Fruit fly (Drosophila melanogaster) ovary, adult (tissue): ENCODE measurements around the gene CG8176.

Experiments
- CG17801 ChIP-seq: fragments of 200-800 bp; optimal IDR thresholded peaks from 2 replicates; lab custom pipeline; 2019; ENCODE audit warnings: missing biosample characterization, mild to moderate bottlenecking, missing genetic modification characterization, moderate library complexity; ENCODE audit not compliant: partially characterized antibody

The CG8176 gene

dm6 chr3R:9515860-9516344 is at the start of gene CG8176, which contains the start of the genes mRpL47 and Kdm3:
Gene CG8176, plus strand, starts transcription at chr3R:9516007.
Gene mRpL47, minus strand, starts transcription at chr3R:9515908.
Gene Kdm3, plus strand, starts transcription at chr3R:9516007.
- peak; percentile 34 for TF ChIP-seq CG17801 (GFP tag; lab: Kevin White, UChicago)

dm6 chr3R:9468109-9468508 is 47.7 kb upstream of the CG8176 start:
- no peak for TF ChIP-seq CG17801 (GFP tag; lab: Kevin White, UChicago)

- TF ChIP-seq CG17801 (GFP tag; lab: Kevin White, UChicago), result no peak
These were observed 35.4 kb upstream of the CG8176 start for dm6 chr3R:9480396-9480795.

- no peak for TF ChIP-seq CG17801 (GFP tag; lab: Kevin White, UChicago)
These were observed 28.2 kb upstream of the CG8176 start for dm6 chr3R:9487561-9487960.

dm6 chr3R:9487961-9488360 is 27.8 kb upstream of the CG8176 start:
- TF ChIP-seq CG17801 (GFP tag; lab: Kevin White, UChicago), result no peak

- no peak for TF ChIP-seq CG17801 (GFP tag; lab: Kevin White, UChicago)
These were observed 27.3 kb upstream of the CG8176 start for dm6 chr3R:9488493-9488892.

dm6 chr3R:9491065-9491567 is 24.7 kb upstream of the CG8176 start:
- TF ChIP-seq CG17801 (GFP tag; lab: Kevin White, UChicago), result no peak

dm6 chr3R:9492100-9492499 is 23.7 kb upstream of the CG8176 start:
- TF ChIP-seq CG17801 (GFP tag; lab: Kevin White, UChicago), result no peak

- no peak for TF ChIP-seq CG17801 (GFP tag; lab: Kevin White, UChicago)
These were observed 21.9 kb upstream of the CG8176 start, which contains the start of gene CG16779 for dm6 chr3R:9493627-9494626. Gene CG16779, minus strand, starts transcription at chr3R:9493677.

- no peak for TF ChIP-seq CG17801 (GFP tag; lab: Kevin White, UChicago)
These were observed 21.2 kb upstream of the CG8176 start, which contains the start of gene phu for dm6 chr3R:9494627-9495009. Gene phu, plus strand, starts transcription at chr3R:9494801.

dm6 chr3R:9496748-9497147 is 19.1 kb upstream of the CG8176 start:
- no peak for TF ChIP-seq CG17801 (GFP tag; lab: Kevin White, UChicago)

- TF ChIP-seq CG17801 (GFP tag; lab: Kevin White, UChicago), result no peak
These were observed 16.6 kb upstream of the CG8176 start for dm6 chr3R:9499238-9499637.

dm6 chr3R:9500193-9501051 is 15.4 kb upstream of the CG8176 start:
- no peak for TF ChIP-seq CG17801 (GFP tag; lab: Kevin White, UChicago)
